Worm (Caenorhabditis elegans) whole organism, young adult: ENCODE data around the gene C30F2.4.

ENCODE experiments used
- F10E7.11 ChIP-seq: sonication (generic microtip); optimal IDR thresholded peaks from 2 replicates; lab custom pipeline; 2017; ENCODE audit warnings: mild to moderate bottlenecking, missing genetic modification characterization, moderate library complexity, missing compliant biosample characterization
- F23B12.7 ChIP-seq: sonication (generic microtip); optimal IDR thresholded peaks from 2 replicates; lab custom pipeline; 2017; ENCODE audit warnings: missing genetic modification characterization, mild to moderate bottlenecking, missing compliant biosample characterization, antibody characterized with exemption, moderate library complexity; ENCODE audit not compliant: insufficient read depth
- F39B2.1 ChIP-seq: fragments of 200-800 bp; sonication (Bioruptor generic); IDR thresholded peaks from 2 replicates; pipeline ENCODE4 v1.3.6; 2022; ENCODE audit warnings: missing genetic modification reagents, missing genetic modification characterization, missing compliant biosample characterization
- ama-1 ChIP-seq, 3 experiments: fragments of 150-350 bp in 1 of 3; sonication (generic microtip) in 2 of 3; optimal IDR thresholded peaks; 2 replicates each; lab custom pipeline; 2014 to 2018; ENCODE audit warnings: missing biosample characterization in 2 of 3, missing genetic modification characterization in 2 of 3, missing genetic modification reagents in 2 of 3
- egl-18 ChIP-seq: fragments of 200-800 bp; sonication (Bioruptor generic); IDR thresholded peaks from 2 replicates; pipeline ENCODE4 v1.3.6; 2022; ENCODE audit warnings: missing genetic modification reagents, missing genetic modification characterization, missing compliant biosample characterization
- madf-3 ChIP-seq: fragments of 200-800 bp; sonication (Bioruptor generic); IDR thresholded peaks from 2 replicates; pipeline ENCODE4 v1.3.6; 2022; ENCODE audit warnings: missing genetic modification reagents, missing genetic modification characterization, missing compliant biosample characterization
- mxl-1 ChIP-seq: sonication (generic microtip); optimal IDR thresholded peaks from 2 replicates; lab custom pipeline; 2016; ENCODE audit warnings: missing genetic modification characterization, missing compliant biosample characterization
- tbp1 ChIP-seq: fragments of 200-800 bp; sonication (Bioruptor generic); optimal IDR thresholded peaks from 2 replicates; lab custom pipeline; 2018; ENCODE audit warnings: mild to moderate bottlenecking, missing genetic modification characterization, missing compliant biosample characterization
- zfh-2 ChIP-seq: fragments of 200-800 bp; sonication (Bioruptor generic); conservative IDR thresholded peaks from 2 replicates; pipeline ENCODE4 v1.3.6; 2022; ENCODE audit warnings: missing genetic modification reagents, missing genetic modification characterization, missing compliant biosample characterization
- ztf-6 ChIP-seq: fragments of 200-800 bp; sonication (Bioruptor generic); IDR thresholded peaks from 2 replicates; pipeline ENCODE4 v1.3.6; 2022; ENCODE audit warnings: missing genetic modification reagents, missing genetic modification characterization, missing compliant biosample characterization

ce11 chrX:16078695-16079094, 2.3 kb upstream of the C30F2.4 start:
- TF ChIP-seq ztf-6 (no peak), egl-18 (GFP tag; lab: Robert Waterston, UW) (no peak), F23B12.7 (tag; lab: Kevin White, UChicago) (no peak), mxl-1 (tag; lab: Kevin White, UChicago) (no peak), F10E7.11 (no peak), tbp1 (GFP tag; lab: Kevin White, UChicago) (no peak), F39B2.1 (GFP tag; lab: Robert Waterston, UW) (no peak), madf-3 (GFP tag; lab: Robert Waterston, UW) (no peak), ama-1 (optimal IDR thresholded peaks at IDR 0.05; lab: Kevin White, UChicago) (no peak), ama-1 (GFP tag; optimal IDR thresholded peaks at IDR 0.05; lab: Kevin White, UChicago) (no peak), zfh-2 (GFP tag; lab: Robert Waterston, UW) (no peak)
